Worm (Caenorhabditis elegans) whole organism, early embryonic: ENCODE measurements around the gene acs-6.

Experiments used
- B0310.2 ChIP-seq: sonication (generic microtip); optimal IDR thresholded peaks from 2 replicates; lab custom pipeline; 2016; ENCODE audit warnings: mild to moderate bottlenecking, missing genetic modification characterization, missing compliant biosample characterization
- F13C5.2 ChIP-seq: sonication (generic microtip); optimal IDR thresholded peaks from 2 replicates; lab custom pipeline; 2017; ENCODE audit warnings: mild to moderate bottlenecking, missing genetic modification characterization, inconsistent platforms, missing compliant biosample characterization
- ama-1 ChIP-seq: fragments of 150-350 bp; optimal IDR thresholded peaks from 2 replicates; lab custom pipeline; 2014
- ceh-36 ChIP-seq: sonication (generic microtip); optimal IDR thresholded peaks from 2 replicates; lab custom pipeline; 2016; ENCODE audit warnings: missing genetic modification characterization, inconsistent platforms, missing compliant biosample characterization
- ets-7 ChIP-seq: sonication (generic microtip); optimal IDR thresholded peaks from 2 replicates; lab custom pipeline; 2016; ENCODE audit warnings: missing genotype, missing genetic modification characterization, missing compliant biosample characterization
- hmbx-1 ChIP-seq: sonication (generic microtip); optimal IDR thresholded peaks from 2 replicates; lab custom pipeline; 2016; ENCODE audit warnings: mild to moderate bottlenecking, missing genetic modification characterization, missing compliant biosample characterization
- hmg-4 ChIP-seq: fragments of 200-800 bp; sonication (Bioruptor generic); optimal IDR thresholded peaks from 2 replicates; lab custom pipeline; 2018; ENCODE audit warnings: mild to moderate bottlenecking, missing genetic modification characterization, missing compliant biosample characterization
- scrt-1 ChIP-seq: fragments of 200-800 bp; sonication (Bioruptor generic); IDR thresholded peaks from 2 replicates; pipeline ENCODE4 v1.3.6; 2022; ENCODE audit warnings: missing genetic modification characterization, missing compliant biosample characterization
- tbx-11 ChIP-seq: fragments of 200-800 bp; sonication (Bioruptor generic); IDR thresholded peaks from 2 replicates; pipeline ENCODE4 v1.3.6; 2022; ENCODE audit warnings: missing genetic modification characterization, missing compliant biosample characterization

- no peak for TF ChIP-seq ets-7
- TF ChIP-seq ama-1 (lab: Kevin White, UChicago): no peak
- TF ChIP-seq hmg-4 (GFP tag; lab: Kevin White, UChicago): no peak
- TF ChIP-seq tbx-11 (GFP tag; lab: Robert Waterston, UW): no peak
- no peak for TF ChIP-seq B0310.2 (tag; lab: Kevin White, UChicago)
- no peak for TF ChIP-seq F13C5.2 (tag; lab: Kevin White, UChicago)
- TF ChIP-seq ceh-36 (tag; lab: Kevin White, UChicago): no peak
- TF ChIP-seq scrt-1 (GFP tag; lab: Robert Waterston, UW): no peak
- no peak for TF ChIP-seq hmbx-1 (tag; lab: Kevin White, UChicago)
Observed at ce11 chrII:7024897-7025852, 36.7 kb upstream of the acs-6 start, which contains the start of gene znf-598.
